Worm (Caenorhabditis elegans) whole organism, young adult: Measurements from ENCODE around the gene cyb-3.
"Not testable (repeated sequence)": the region's sequence is repeated elsewhere in the genome, so short reads cannot be mapped to it uniquely, and the experiment has no call there.

Experiments
- B0261.1 ChIP-seq: sonication (generic microtip); optimal IDR thresholded peaks from 2 replicates; lab custom pipeline; 2016; ENCODE audit warnings: mild to moderate bottlenecking, missing genetic modification characterization, moderate library complexity, missing compliant biosample characterization
- F55B11.4 ChIP-seq: sonication (generic microtip); optimal IDR thresholded peaks from 2 replicates; lab custom pipeline; 2016; ENCODE audit warnings: missing compliant biosample characterization, missing genetic modification characterization, borderline replicate concordance; ENCODE audit not compliant: insufficient read depth
- K11D2.4 ChIP-seq: fragments of 200-800 bp; sonication (Bioruptor generic); IDR thresholded peaks from 2 replicates; pipeline ENCODE4 v1.3.6; 2022; ENCODE audit warnings: missing genetic modification reagents, missing genetic modification characterization, missing compliant biosample characterization
- T07F8.4 ChIP-seq: sonication (generic microtip); optimal IDR thresholded peaks from 2 replicates; lab custom pipeline; 2016; ENCODE audit warnings: mild to moderate bottlenecking, missing genetic modification characterization, moderate library complexity, missing compliant biosample characterization
- Y53F4B.3 ChIP-seq: fragments of 200-800 bp; sonication (Bioruptor generic); IDR thresholded peaks from 2 replicates; pipeline ENCODE4 v1.3.6; 2022; ENCODE audit warnings: missing genetic modification reagents, missing genetic modification characterization, missing compliant biosample characterization
- Y67H2A.10 ChIP-seq: fragments of 200-800 bp; sonication (Bioruptor generic); conservative IDR thresholded peaks from 2 replicates; pipeline ENCODE4 v1.3.6; 2022; ENCODE audit warnings: missing genetic modification reagents, missing genetic modification characterization, missing compliant biosample characterization
- aptf-2 ChIP-seq: fragments of 200-800 bp; sonication (Bioruptor generic); conservative IDR thresholded peaks from 2 replicates; pipeline ENCODE4 v1.3.6; 2022; ENCODE audit warnings: missing genetic modification reagents, missing genetic modification characterization, missing compliant biosample characterization
- aptf-3 ChIP-seq: fragments of 200-800 bp; sonication (Bioruptor generic); IDR thresholded peaks from 2 replicates; pipeline ENCODE4 v1.3.6; 2022; ENCODE audit warnings: missing genetic modification characterization, missing compliant biosample characterization
- atf-7 ChIP-seq: sonication (generic microtip); optimal IDR thresholded peaks from 2 replicates; lab custom pipeline; 2017; ENCODE audit warnings: mild to moderate bottlenecking, missing genetic modification characterization, missing compliant biosample characterization
- athp-1 ChIP-seq: sonication (generic microtip); optimal IDR thresholded peaks from 2 replicates; lab custom pipeline; 2017; ENCODE audit warnings: mild to moderate bottlenecking, missing genetic modification characterization, missing compliant biosample characterization
- bed-1 ChIP-seq: fragments of 200-800 bp; sonication (Bioruptor generic); IDR thresholded peaks from 2 replicates; pipeline ENCODE4 v1.3.6; 2022; ENCODE audit warnings: missing genetic modification reagents, missing genetic modification characterization, missing compliant biosample characterization
- cebp-1 ChIP-seq, 2 experiments: fragments of 200-800 bp in 1 of 2; sonication (Bioruptor generic) in 1 of 2; sonication (generic microtip) in 1 of 2; IDR thresholded peaks in 1 of 2; optimal IDR thresholded peaks in 1 of 2; 2 replicates each; pipeline versions ENCODE4 v1.3.6 to Lab custom; 2017 to 2022; ENCODE audit warnings: missing compliant biosample characterization in 2 of 2, missing genetic modification characterization in 2 of 2, mild to moderate bottlenecking in 1 of 2, missing genetic modification reagents in 1 of 2, moderate library complexity in 1 of 2
- cebp-2 ChIP-seq: fragments of 200-800 bp; sonication (Bioruptor generic); IDR thresholded peaks from 2 replicates; pipeline ENCODE4 v1.3.6; 2022; ENCODE audit warnings: missing genetic modification characterization, missing compliant biosample characterization
- ceh-91 ChIP-seq: fragments of 200-800 bp; sonication (Bioruptor generic); IDR thresholded peaks from 2 replicates; pipeline ENCODE4 v1.3.6; 2022; ENCODE audit warnings: missing genetic modification reagents, missing genetic modification characterization, missing compliant biosample characterization
- efl-1 ChIP-seq: fragments of 150-350 bp; optimal IDR thresholded peaks from 2 replicates; lab custom pipeline; 2014; ENCODE audit warnings: missing biosample characterization, missing genetic modification reagents, missing genetic modification characterization
- hsf-1 ChIP-seq: fragments of 200-800 bp; sonication (Bioruptor generic); IDR thresholded peaks from 2 replicates; pipeline ENCODE4 v1.3.6; 2022; ENCODE audit warnings: missing genetic modification reagents, missing genetic modification characterization, missing compliant biosample characterization
- lag-1 ChIP-seq: fragments of 200-800 bp; sonication (Bioruptor generic); IDR thresholded peaks from 2 replicates; pipeline ENCODE4 v1.3.6; 2022; ENCODE audit warnings: missing genetic modification reagents, missing genetic modification characterization, missing compliant biosample characterization
- let-526 ChIP-seq: fragments of 200-800 bp; sonication (Bioruptor generic); IDR thresholded peaks from 2 replicates; pipeline ENCODE4 v1.3.6; 2022; ENCODE audit warnings: missing genetic modification reagents, missing genetic modification characterization, missing compliant biosample characterization
- let-607 ChIP-seq, 2 experiments: fragments of 200-800 bp in 1 of 2; sonication (Bioruptor generic) in 1 of 2; sonication (generic microtip) in 1 of 2; optimal IDR thresholded peaks; 2 replicates each; lab custom pipeline; 2016 to 2018; ENCODE audit warnings: mild to moderate bottlenecking in 2 of 2, missing compliant biosample characterization in 2 of 2, missing genetic modification characterization in 2 of 2, moderate library complexity in 2 of 2, missing genotype in 1 of 2
- madf-8 ChIP-seq: fragments of 200-800 bp; sonication (Bioruptor generic); conservative IDR thresholded peaks from 2 replicates; pipeline ENCODE4 v1.3.6; 2022; ENCODE audit warnings: missing genetic modification reagents, missing genetic modification characterization, missing compliant biosample characterization
- mxl-1 ChIP-seq: sonication (generic microtip); optimal IDR thresholded peaks from 2 replicates; lab custom pipeline; 2016; ENCODE audit warnings: missing genetic modification characterization, missing compliant biosample characterization
- nfyb-1 ChIP-seq: fragments of 200-800 bp; sonication (Bioruptor generic); IDR thresholded peaks from 2 replicates; pipeline ENCODE4 v1.3.6; 2022; ENCODE audit warnings: missing genetic modification reagents, missing genetic modification characterization, missing compliant biosample characterization
- nhr-27 ChIP-seq: fragments of 200-800 bp; sonication (Bioruptor generic); optimal IDR thresholded peaks from 2 replicates; lab custom pipeline; 2018; ENCODE audit warnings: mild to moderate bottlenecking, missing genetic modification characterization, moderate library complexity, missing compliant biosample characterization
- nhr-80 ChIP-seq: sonication (generic microtip); optimal IDR thresholded peaks from 2 replicates; lab custom pipeline; 2016; ENCODE audit warnings: missing genetic modification characterization, missing compliant biosample characterization
- nhr-90 ChIP-seq: sonication (generic microtip); optimal IDR thresholded peaks from 2 replicates; lab custom pipeline; 2016; ENCODE audit warnings: missing genotype, mild to moderate bottlenecking, missing genetic modification characterization, missing compliant biosample characterization
- pbrm-1 ChIP-seq: fragments of 200-800 bp; sonication (Bioruptor generic); IDR thresholded peaks from 2 replicates; pipeline ENCODE4 v1.3.6; 2022; ENCODE audit warnings: missing genetic modification reagents, missing genetic modification characterization, missing compliant biosample characterization
- rec-8 ChIP-seq, 2 experiments: sonication (generic microtip); optimal IDR thresholded peaks; 2 replicates each; lab custom pipeline; 2016; ENCODE audit warnings: mild to moderate bottlenecking in 2 of 2, missing genetic modification characterization in 2 of 2, missing genetic modification reagents in 2 of 2, missing genotype in 2 of 2, missing biosample characterization in 1 of 2, missing compliant biosample characterization in 1 of 2, moderate library complexity in 1 of 2
- repo-1 ChIP-seq: sonication (generic microtip); optimal IDR thresholded peaks from 2 replicates; lab custom pipeline; 2017; ENCODE audit warnings: mild to moderate bottlenecking, missing genetic modification characterization, missing compliant biosample characterization
- rpc-1 ChIP-seq, 2 experiments: fragments of 150-350 bp in 1 of 2; sonication (generic microtip) in 1 of 2; optimal IDR thresholded peaks; 2 replicates each; lab custom pipeline; 2014 to 2018; ENCODE audit warnings: missing biosample characterization in 1 of 2, missing genetic modification characterization in 1 of 2, missing genetic modification reagents in 1 of 2, missing genotype in 1 of 2
- sdz-38 ChIP-seq: sonication (generic microtip); optimal IDR thresholded peaks from 2 replicates; lab custom pipeline; 2016; ENCODE audit warnings: missing genotype, missing genetic modification characterization, missing compliant biosample characterization
- snpc-4 ChIP-seq, 5 experiments: fragments of 150-350 bp in 1 of 5; sonication (generic microtip) in 4 of 5; optimal IDR thresholded peaks; 2 replicates each; lab custom pipeline; 2014 to 2018; ENCODE audit warnings: missing genetic modification characterization in 5 of 5, missing biosample characterization in 3 of 5, antibody characterized with exemption in 2 of 5, mild to moderate bottlenecking in 2 of 5, missing compliant biosample characterization in 2 of 5, missing genotype in 2 of 5, moderate library complexity in 2 of 5, missing genetic modification reagents in 1 of 5
- somi-1 ChIP-seq: fragments of 200-800 bp; sonication (Bioruptor generic); optimal IDR thresholded peaks from 2 replicates; lab custom pipeline; 2018; ENCODE audit warnings: mild to moderate bottlenecking, missing genetic modification characterization, missing compliant biosample characterization
- tbp1 ChIP-seq: fragments of 200-800 bp; sonication (Bioruptor generic); optimal IDR thresholded peaks from 2 replicates; lab custom pipeline; 2018; ENCODE audit warnings: mild to moderate bottlenecking, missing genetic modification characterization, missing compliant biosample characterization
- tbx-9 ChIP-seq: sonication (generic microtip); optimal IDR thresholded peaks from 2 replicates; lab custom pipeline; 2016; ENCODE audit warnings: borderline replicate concordance, missing genetic modification characterization, inconsistent platforms, missing compliant biosample characterization
- tlf-1 ChIP-seq: fragments of 200-800 bp; sonication (Bioruptor generic); optimal IDR thresholded peaks from 2 replicates; lab custom pipeline; 2018; ENCODE audit warnings: mild to moderate bottlenecking, missing genetic modification characterization, missing compliant biosample characterization
- xnd-1 ChIP-seq: sonication (generic microtip); optimal IDR thresholded peaks from 2 replicates; lab custom pipeline; 2016; ENCODE audit warnings: missing genotype, missing genetic modification reagents, missing genetic modification characterization, missing compliant biosample characterization
- ztf-25 ChIP-seq: fragments of 200-800 bp; sonication (Bioruptor generic); IDR thresholded peaks from 2 replicates; pipeline ENCODE4 v1.3.6; 2022; ENCODE audit warnings: missing genetic modification reagents, missing genetic modification characterization, missing compliant biosample characterization
- ztf-6 ChIP-seq: fragments of 200-800 bp; sonication (Bioruptor generic); IDR thresholded peaks from 2 replicates; pipeline ENCODE4 v1.3.6; 2022; ENCODE audit warnings: missing genetic modification reagents, missing genetic modification characterization, missing compliant biosample characterization

cyb-3 gene

ce11 chrV:15425368-15426091, 30.0 kb downstream of the cyb-3 start, which contains the start of gene Y36E3A.2:
Gene Y36E3A.2 (plus strand): TSS chrV:15426041.
- TF ChIP-seq nhr-80 (tag; lab: Kevin White, UChicago) (peak; percentile 9), aptf-2 (no peak), K11D2.4 (GFP tag; lab: Robert Waterston, UW) (no peak)

- TF ChIP-seq atf-7 (tag; lab: Kevin White, UChicago): no peak
- no peak for TF ChIP-seq repo-1
- no peak for TF ChIP-seq nfyb-1 (GFP tag; lab: Robert Waterston, UW)
- no peak for TF ChIP-seq mxl-1
These were observed 31.4 kb downstream of the cyb-3 start, which contains the start of gene fbxa-209 for ce11 chrV:15426944-15427343. Gene fbxa-209 (minus strand): TSS chrV:15427044.

ce11 chrV:15429125-15429524, 33.6 kb downstream of the cyb-3 start:
- TF ChIP-seq tbp1 (peak; percentile 86), rpc-1 (tag; optimal IDR thresholded peaks at IDR 0.05; lab: Kevin White, UChicago) (peak; percentile 58), hsf-1 (peak; percentile 68; the same call in 1 of the 2 replicates), ztf-25 (GFP tag; lab: Robert Waterston, UW) (peak; percentile 87; the same call in 1 of the 2 replicates), aptf-3 (GFP tag; lab: Robert Waterston, UW) (0 out of 2 replicates have a peak, but pooled peaks have one; percentile 56), cebp-2 (GFP tag; lab: Robert Waterston, UW) (peak; percentile 76; the same call in 1 of the 2 replicates), let-526 (GFP tag; lab: Robert Waterston, UW) (0 out of 2 replicates have a peak, but pooled peaks have one; percentile 13), Y53F4B.3 (GFP tag; lab: Robert Waterston, UW) (peak; percentile 49; the same call in 1 of the 2 replicates), B0261.1 (tag; lab: Kevin White, UChicago) (peak; percentile 64)
- TF ChIP-seq rpc-1 (optimal IDR thresholded peaks at IDR 0.05; lab: Kevin White, UChicago): not testable (repeated sequence)
- TF ChIP-seq, all 124 proteins: peak for 9; not testable (repeated sequence) for 115

- TF ChIP-seq bed-1 (GFP tag; lab: Robert Waterston, UW): 0 out of 2 replicates have a peak, but pooled peaks have one; percentile 12
- TF ChIP-seq ceh-91 (GFP tag; lab: Robert Waterston, UW): no peak
- no peak for TF ChIP-seq somi-1 (GFP tag; lab: Kevin White, UChicago)
- TF ChIP-seq nhr-27 (tag; lab: Kevin White, UChicago): no peak
- peak; percentile 63; the same call in 1 of the 2 replicates for TF ChIP-seq ztf-6
- no peak for TF ChIP-seq pbrm-1 (GFP tag; lab: Robert Waterston, UW)
- TF ChIP-seq atf-7 (tag; lab: Kevin White, UChicago): no peak
- peak; percentile 20 for TF ChIP-seq F55B11.4 (tag; lab: Kevin White, UChicago)
- TF ChIP-seq rec-8 (tag; optimal IDR thresholded peaks at IDR 0.05; lab: Kevin White, UChicago): no peak
- TF ChIP-seq xnd-1 (tag; lab: Kevin White, UChicago): no peak
- TF ChIP-seq T07F8.4 (tag; lab: Kevin White, UChicago): no peak
- TF ChIP-seq efl-1 (GFP tag; lab: Kevin White, UChicago): no peak
- TF ChIP-seq aptf-2: 0 out of 2 replicates have a peak, but pooled peaks have one; percentile 61
- no peak for TF ChIP-seq madf-8 (GFP tag; lab: Robert Waterston, UW)
- no peak for TF ChIP-seq Y67H2A.10 (GFP tag; lab: Robert Waterston, UW)
- TF ChIP-seq snpc-4 (GFP tag; optimal IDR thresholded peaks at IDR 0.05; lab: Kevin White, UChicago): no peak
- no peak for TF ChIP-seq snpc-4 (tag; optimal IDR thresholded peaks at IDR 0.05; lab: Kevin White, UChicago)
- no peak for TF ChIP-seq let-607 (tag; optimal IDR thresholded peaks at IDR 0.05; lab: Kevin White, UChicago)
- TF ChIP-seq nhr-90: no peak
- TF ChIP-seq lag-1 (GFP tag; lab: Robert Waterston, UW): 0 out of 2 replicates have a peak, but pooled peaks have one; percentile 66
- TF ChIP-seq sdz-38 (tag; lab: Kevin White, UChicago): no peak
- TF ChIP-seq athp-1 (tag; lab: Kevin White, UChicago): no peak
- no peak for TF ChIP-seq tbx-9
- TF ChIP-seq tlf-1 (GFP tag; lab: Kevin White, UChicago): no peak
- no peak for TF ChIP-seq cebp-1 (GFP tag; IDR thresholded peaks at IDR 0.05; lab: Robert Waterston, UW)
- TF ChIP-seq cebp-1 (tag; optimal IDR thresholded peaks at IDR 0.05; lab: Kevin White, UChicago): no peak
These were observed 36.0 kb downstream of the cyb-3 start for ce11 chrV:15431322-15432052.
